Fruit fly (Drosophila melanogaster): ENCODE data around the gene CG2961.

DNA sequence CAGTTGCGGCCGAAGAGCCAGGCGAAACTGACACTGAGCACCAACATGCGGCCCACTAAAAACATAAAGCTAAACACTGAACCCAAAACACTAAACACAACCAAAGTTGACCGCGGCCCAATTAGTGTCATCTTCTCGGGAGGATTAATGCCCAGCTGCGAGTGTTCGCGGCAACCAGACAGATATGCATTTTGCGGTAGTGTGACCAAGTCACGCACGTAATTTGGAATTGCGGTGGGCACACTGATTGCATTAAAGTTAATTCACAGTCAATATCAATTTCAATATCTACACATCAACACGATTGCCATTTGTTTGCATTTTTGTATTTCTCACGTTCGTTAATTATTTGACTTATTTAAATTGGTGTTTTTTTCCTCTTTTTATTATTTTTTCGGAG lies 23.3 kb upstream of the CG2961 start:
- no peak for TF ChIP-seq sv (GFP tag; optimal IDR thresholded peaks at IDR 0.05)
- no peak for TF ChIP-seq Hr78 (GFP tag; optimal IDR thresholded peaks at IDR 0.05)
- no peak for TF ChIP-seq CG32264 (GFP tag; optimal IDR thresholded peaks at IDR 0.05)
- TF ChIP-seq dsf (GFP tag; optimal IDR thresholded peaks at IDR 0.05; ENCODE audit: borderline replicate concordance) = no peak
- TF ChIP-seq Hnf4 (GFP tag; optimal IDR thresholded peaks at IDR 0.05) = no peak
- no peak for TF ChIP-seq pan (optimal IDR thresholded peaks at IDR 0.05)
- no peak for TF ChIP-seq dmrt93B (GFP tag; optimal IDR thresholded peaks at IDR 0.05)
- no peak for TF ChIP-seq usp (GFP tag; optimal IDR thresholded peaks at IDR 0.05)
